Fruit fly (Drosophila melanogaster): Measurements from ENCODE around the gene Alg1.

DNA sequence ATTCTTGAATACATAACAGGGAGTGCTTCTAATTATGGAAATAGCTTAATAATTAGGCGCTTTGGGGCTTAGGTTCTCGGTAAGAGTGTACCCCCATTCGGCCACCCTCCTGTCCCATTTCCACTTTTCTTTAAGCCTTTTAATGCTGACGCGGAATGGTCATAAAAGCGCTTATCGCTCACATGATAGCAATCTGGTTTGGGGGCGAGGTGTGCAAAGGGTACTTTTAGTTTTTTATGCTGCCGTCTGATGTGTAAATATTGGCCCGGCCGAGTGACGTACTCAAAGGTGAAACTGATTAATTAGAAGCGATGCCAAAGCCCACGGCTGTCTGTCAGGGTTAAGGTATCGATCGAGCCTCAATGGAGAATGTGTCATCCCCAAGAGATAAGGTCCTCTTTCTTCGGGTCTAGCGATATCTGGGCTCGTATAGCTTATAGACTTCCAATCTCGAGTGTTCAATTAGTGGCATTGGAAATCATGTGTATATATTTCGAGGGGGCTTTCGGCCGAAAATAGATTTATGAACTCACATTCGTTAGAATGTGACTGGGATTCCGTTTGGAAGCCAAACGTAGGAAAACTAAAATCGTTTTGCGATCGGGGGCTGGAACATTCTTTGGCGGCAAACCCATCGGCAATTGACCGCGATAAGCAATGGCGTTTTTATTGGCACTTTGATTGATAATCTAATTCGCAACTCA lies 51.0 kb downstream of the Alg1 start:
- TF ChIP-seq CG8478 (optimal IDR thresholded peaks at IDR 0.05) (no peak), CTCF (optimal IDR thresholded peaks at IDR 0.05) (no peak)

All from S2 (cell line).